Fruit fly (Drosophila melanogaster): ENCODE data around the gene CG15386.

Gene CG15386

dm6 chr2L:2198613-2199432 is 18.2 kb downstream of the CG15386 start (continued):
- no peak for TF ChIP-seq YL-1 (GFP tag; optimal IDR thresholded peaks at IDR 0.05)
- no peak for TF ChIP-seq vnd (GFP tag; IDR thresholded peaks at IDR 0.05; ENCODE audit: partially characterized antibody)
- peak; percentile 80 for TF ChIP-seq tx (GFP tag; optimal IDR thresholded peaks at IDR 0.05)
- TF ChIP-seq CG13624 (GFP tag; optimal IDR thresholded peaks at IDR 0.05), result peak; percentile 81
- TF ChIP-seq wek (GFP tag; optimal IDR thresholded peaks at IDR 0.05), result peak; percentile 32
- peak; percentile 78 for TF ChIP-seq CrebB (tag; optimal IDR thresholded peaks at IDR 0.05)
- TF ChIP-seq CG3407 (GFP tag; optimal IDR thresholded peaks at IDR 0.05), result peak; percentile 83
- TF ChIP-seq CG16815 (GFP tag; optimal IDR thresholded peaks at IDR 0.05), result peak; percentile 82
- TF ChIP-seq CG33213 (GFP tag; optimal IDR thresholded peaks at IDR 0.05), result peak; percentile 88
- TF ChIP-seq lola (GFP tag; optimal IDR thresholded peaks at IDR 0.05), result peak in 1 of 3 experiments; percentile 83
- TF ChIP-seq onecut (GFP tag; IDR thresholded peaks at IDR 0.05), result peak; percentile 93
- TF ChIP-seq H2.0 (GFP tag; IDR thresholded peaks at IDR 0.05), result no peak
- no peak for TF ChIP-seq sim (GFP tag; IDR thresholded peaks at IDR 0.05)
- TF ChIP-seq CG11504 (tag; optimal IDR thresholded peaks at IDR 0.05), result peak; percentile 91
- TF ChIP-seq NK7.1 (GFP tag; optimal IDR thresholded peaks at IDR 0.05), result peak; percentile 75
- TF ChIP-seq Jarid2 (GFP tag; optimal IDR thresholded peaks at IDR 0.05), result peak; percentile 31
- TF ChIP-seq CG6272 (GFP tag; IDR thresholded peaks at IDR 0.05), result peak; percentile 84
- no peak for TF ChIP-seq hkb (optimal IDR thresholded peaks at IDR 0.05)
- no peak for TF ChIP-seq hkb (GFP tag; IDR thresholded peaks at IDR 0.05)
- TF ChIP-seq CG4820 (GFP tag; optimal IDR thresholded peaks at IDR 0.05), result peak; percentile 90
- TF ChIP-seq pita (GFP tag; optimal IDR thresholded peaks at IDR 0.05), result no peak
- TF ChIP-seq CG14441 (GFP tag; IDR thresholded peaks at IDR 0.05), result no peak
- TF ChIP-seq CG17359 (tag; optimal IDR thresholded peaks at IDR 0.05), result peak; percentile 90
- TF ChIP-seq CG4854 (GFP tag; optimal IDR thresholded peaks at IDR 0.05), result peak; percentile 82
- no peak for TF ChIP-seq CG14860 (GFP tag; IDR thresholded peaks at IDR 0.05; ENCODE audit: partially characterized antibody)
- peak; percentile 80 for TF ChIP-seq CHES-1-like (GFP tag; optimal IDR thresholded peaks at IDR 0.05)
- TF ChIP-seq lmd (GFP tag; IDR thresholded peaks at IDR 0.05), result no peak
- peak; percentile 89 for TF ChIP-seq CG2120 (GFP tag; optimal IDR thresholded peaks at IDR 0.05)
- TF ChIP-seq MESR4 (GFP tag; optimal IDR thresholded peaks at IDR 0.05), result peak; percentile 9
- TF ChIP-seq CG16863 (GFP tag; optimal IDR thresholded peaks at IDR 0.05), result peak; percentile 85
- TF ChIP-seq CG18262 (tag; optimal IDR thresholded peaks at IDR 0.05), result peak; percentile 89
- no peak for TF ChIP-seq ranshi (GFP tag; IDR thresholded peaks at IDR 0.05)
- TF ChIP-seq crol (GFP tag; IDR thresholded peaks at IDR 0.05), result no peak
- TF ChIP-seq ftz-f1 (GFP tag; optimal IDR thresholded peaks at IDR 0.05), result peak; percentile 100
- TF ChIP-seq CG12155 (GFP tag; optimal IDR thresholded peaks at IDR 0.05), result peak; percentile 79
- TF ChIP-seq psq (GFP tag; optimal IDR thresholded peaks at IDR 0.05), result peak; percentile 66
- TF ChIP-seq Atf-2 (GFP tag; optimal IDR thresholded peaks at IDR 0.05), result peak; percentile 86
- peak; percentile 53 for TF ChIP-seq CG6765 (GFP tag; optimal IDR thresholded peaks at IDR 0.05)
- peak; percentile 80 for TF ChIP-seq gro (GFP tag; optimal IDR thresholded peaks at IDR 0.05)
- no peak for TF ChIP-seq CG7963 (GFP tag; IDR thresholded peaks at IDR 0.05; ENCODE audit: partially characterized antibody)
- TF ChIP-seq Kr (GFP tag; optimal IDR thresholded peaks at IDR 0.05), result no peak

Measured in whole organism, embryonic.